Worm (Caenorhabditis elegans) whole organism, mixed stage, embryonic: ENCODE measurements around the gene F19B10.5.

Experiments used
- nhr-12 ChIP-seq: fragments of 150-350 bp; optimal IDR thresholded peaks from 2 replicates; lab custom pipeline; 2014; ENCODE audit warnings: missing biosample characterization, missing genetic modification characterization
- sptf-1 ChIP-seq: sonication (generic microtip); optimal IDR thresholded peaks from 2 replicates; lab custom pipeline; 2017; ENCODE audit warnings: mild to moderate bottlenecking, missing genetic modification characterization, moderate library complexity, missing compliant biosample characterization
- unc-39 ChIP-seq: fragments of 150-350 bp; optimal IDR thresholded peaks from 2 replicates; lab custom pipeline; 2014; ENCODE audit warnings: missing biosample characterization, missing genetic modification characterization

ce11 chrII:3640197-3640596, 15.3 kb upstream of the F19B10.5 start, which contains the start of gene M151.10:
- TF ChIP-seq unc-39 (tag; lab: Kevin White, UChicago) (no peak), sptf-1 (no peak), nhr-12 (tag; lab: Kevin White, UChicago) (no peak)
